Fruit fly (Drosophila melanogaster) whole organism, adult: ENCODE data around the gene Klp3A.

Experiments
- CG11617 ChIP-seq: fragments of 200-800 bp; sonication (Bioruptor generic); optimal IDR thresholded peaks from 2 replicates; lab custom pipeline; 2017; ENCODE audit warnings: mild to moderate bottlenecking, missing biosample characterization, missing genetic modification reagents, missing genetic modification characterization
- CG12768 ChIP-seq: fragments of 200-800 bp; sonication (Bioruptor generic); optimal IDR thresholded peaks from 2 replicates; lab custom pipeline; 2017; ENCODE audit warnings: missing biosample characterization, missing genetic modification characterization, mild to moderate bottlenecking, moderate library complexity, missing genetic modification reagents
- CG1620 ChIP-seq: fragments of 200-800 bp; sonication (Bioruptor generic); optimal IDR thresholded peaks from 2 replicates; lab custom pipeline; 2016; ENCODE audit warnings: missing biosample characterization, missing genetic modification characterization
- CG5204 ChIP-seq: fragments of 200-800 bp; sonication (Bioruptor generic); optimal IDR thresholded peaks from 2 replicates; lab custom pipeline; 2016; ENCODE audit warnings: missing biosample characterization, missing genetic modification characterization
- CG7101 ChIP-seq: fragments of 200-800 bp; sonication (Bioruptor generic); optimal IDR thresholded peaks from 2 replicates; lab custom pipeline; 2018; ENCODE audit warnings: missing biosample characterization, mild to moderate bottlenecking, missing genetic modification characterization, moderate library complexity
- Clk ChIP-seq: fragments of 200-800 bp; sonication (Bioruptor generic); optimal IDR thresholded peaks from 2 replicates; lab custom pipeline; 2017; ENCODE audit warnings: missing biosample characterization, missing genetic modification characterization
- Crg-1 ChIP-seq: fragments of 200-800 bp; sonication (Bioruptor generic); optimal IDR thresholded peaks from 2 replicates; lab custom pipeline; 2016; ENCODE audit warnings: missing biosample characterization, missing genetic modification characterization
- Hr96 ChIP-seq: fragments of 200-800 bp; sonication (Bioruptor generic); optimal IDR thresholded peaks from 2 replicates; lab custom pipeline; 2016; ENCODE audit warnings: missing biosample characterization, missing genetic modification characterization
- bab1 ChIP-seq: fragments of 200-800 bp; sonication (Bioruptor generic); optimal IDR thresholded peaks from 3 replicates; lab custom pipeline; 2019; ENCODE audit warnings: missing biosample characterization, mild to moderate bottlenecking, missing genetic modification characterization, moderate library complexity
- cic ChIP-seq: fragments of 200-800 bp; sonication (Bioruptor generic); optimal IDR thresholded peaks from 2 replicates; lab custom pipeline; 2017; ENCODE audit warnings: missing biosample characterization, mild to moderate bottlenecking, missing genetic modification characterization, moderate library complexity
- cnc ChIP-seq, 2 experiments: fragments of >200 bp; optimal IDR thresholded peaks; 2 replicates each; lab custom pipeline; 2017
- kay ChIP-seq: fragments of 200-800 bp; sonication (Bioruptor generic); peaks from one replicate; lab custom pipeline; 2016; ENCODE audit warnings: missing biosample characterization, missing genetic modification characterization, borderline replicate concordance
- tj ChIP-seq: fragments of 200-800 bp; sonication (Bioruptor generic); optimal IDR thresholded peaks from 3 replicates; lab custom pipeline; 2017; ENCODE audit warnings: missing biosample characterization, mild to moderate bottlenecking, missing genetic modification characterization, moderate library complexity

dm6 chrX:2589446-2590038 lies 14.3 kb downstream of the Klp3A start:
- TF ChIP-seq Hr96 (GFP tag; lab: Kevin White, UChicago) = peak; percentile 69
- TF ChIP-seq cic (GFP tag; lab: Kevin White, UChicago) = peak; percentile 35
- peak; percentile 60 for TF ChIP-seq CG1620 (GFP tag; lab: Kevin White, UChicago)
- no peak for TF ChIP-seq kay
- peak; percentile 31 for TF ChIP-seq tj (GFP tag; lab: Kevin White, UChicago)
- TF ChIP-seq CG11617 = peak; percentile 54
- peak; percentile 75 for TF ChIP-seq Crg-1 (GFP tag; lab: Kevin White, UChicago)
- no peak for TF ChIP-seq cnc (optimal IDR thresholded peaks at IDR 0.05; lab: Kevin White, UChicago)
- TF ChIP-seq CG5204 (GFP tag; lab: Kevin White, UChicago) = peak; percentile 24
- TF ChIP-seq Clk = peak; percentile 50
- TF ChIP-seq bab1 (GFP tag; lab: Kevin White, UChicago) = peak; percentile 93
- TF ChIP-seq CG12768 = peak; percentile 84
- peak; percentile 92 for TF ChIP-seq CG7101 (tag; lab: Kevin White, UChicago)
